Fruit fly (Drosophila melanogaster) whole organism, wandering third instar larva: ENCODE results near the gene GILT3.

Source experiments
- Abd-B ChIP-seq: fragments of >200 bp; optimal IDR thresholded peaks from 2 replicates; lab custom pipeline; 2017; ENCODE audit warnings: missing biosample characterization, missing genetic modification characterization
- HLH106 ChIP-seq: fragments of 200-800 bp; optimal IDR thresholded peaks from 3 replicates; lab custom pipeline; 2019; ENCODE audit warnings: missing biosample characterization, mild to moderate bottlenecking, missing genetic modification characterization, moderate library complexity
- Hr78 ChIP-seq: fragments of >200 bp; optimal IDR thresholded peaks from 2 replicates; lab custom pipeline; 2017; ENCODE audit warnings: missing biosample characterization, missing genetic modification characterization
- Hr83 ChIP-seq: fragments of 200-300 bp; sonication (Bioruptor generic); optimal IDR thresholded peaks from 2 replicates; lab custom pipeline; 2016; ENCODE audit warnings: missing biosample characterization, mild to moderate bottlenecking, missing genetic modification characterization, moderate library complexity; ENCODE audit not compliant: poor library complexity, severe bottlenecking
- brk ChIP-seq: fragments of 200-800 bp; sonication (Bioruptor generic); optimal IDR thresholded peaks from 2 replicates; lab custom pipeline; 2016; ENCODE audit warnings: missing biosample characterization, mild to moderate bottlenecking, missing genetic modification characterization
- pan ChIP-seq: fragments of >200 bp; optimal IDR thresholded peaks from 2 replicates; lab custom pipeline; 2017
- psq ChIP-seq: fragments of 200-800 bp; sonication (Bioruptor generic); optimal IDR thresholded peaks from 3 replicates; lab custom pipeline; 2017; ENCODE audit warnings: missing biosample characterization, mild to moderate bottlenecking, missing genetic modification characterization, moderate library complexity
- usp ChIP-seq: fragments of >200 bp; optimal IDR thresholded peaks from 2 replicates; lab custom pipeline; 2017; ENCODE audit warnings: missing biosample characterization, missing genetic modification characterization

- TF ChIP-seq Hr83 (GFP tag; lab: Kevin White, UChicago) (no peak), psq (GFP tag; lab: Kevin White, UChicago) (no peak), pan (lab: Kevin White, UChicago) (no peak), usp (GFP tag; lab: Kevin White, UChicago) (no peak), Abd-B (no peak), HLH106 (no peak), brk (GFP tag; lab: Kevin White, UChicago) (no peak), Hr78 (no peak)
Observed at dm6 chr3R:23686924-23687323, 9.8 kb downstream of the GILT3 start.
